Worm (Caenorhabditis elegans): ENCODE results near the gene ZC21.6.

DNA sequence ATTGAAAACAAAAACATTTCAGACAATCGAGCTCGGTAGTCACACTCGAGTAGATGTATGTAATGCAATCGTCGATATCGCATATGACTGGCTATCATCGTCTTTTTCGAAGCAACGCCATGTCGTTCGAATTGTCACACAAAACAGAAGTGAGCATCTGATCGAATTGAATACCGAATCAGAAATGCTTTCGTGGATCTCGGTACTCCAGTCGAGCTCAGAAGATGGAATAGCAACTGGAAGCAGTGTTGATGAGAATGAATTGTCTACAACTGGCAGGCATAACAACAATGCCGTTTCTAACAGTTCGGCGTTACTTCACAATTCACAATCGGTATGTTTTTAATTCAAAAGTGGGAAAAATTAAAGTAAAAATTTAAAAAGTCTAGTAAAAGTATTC lies 36.2 kb downstream of the ZC21.6 start:
- no peak for TF ChIP-seq C17E4.6 (GFP tag; IDR thresholded peaks at IDR 0.05)
- TF ChIP-seq mcd-1 (GFP tag; IDR thresholded peaks at IDR 0.05): no peak
- TF ChIP-seq repo-1 (tag; optimal IDR thresholded peaks at IDR 0.05): no peak
- TF ChIP-seq dpff-1 (tag; optimal IDR thresholded peaks at IDR 0.05): no peak
- no peak for TF ChIP-seq dpl-1 (GFP tag; optimal IDR thresholded peaks at IDR 0.05)
- no peak for TF ChIP-seq ama-1 (optimal IDR thresholded peaks at IDR 0.05)
- TF ChIP-seq ama-1 (GFP tag; optimal IDR thresholded peaks at IDR 0.05): no peak
- no peak for TF ChIP-seq nfya-1 (tag; optimal IDR thresholded peaks at IDR 0.05; ENCODE audit: borderline replicate concordance, insufficient read depth)
- TF ChIP-seq somi-1 (GFP tag; optimal IDR thresholded peaks at IDR 0.05): no peak
- no peak for TF ChIP-seq sptf-2 (GFP tag; optimal IDR thresholded peaks at IDR 0.05)
- no peak for TF ChIP-seq unc-62 (GFP tag; optimal IDR thresholded peaks at IDR 0.05)
- no peak for TF ChIP-seq unc-130 (GFP tag; optimal IDR thresholded peaks at IDR 0.05)
- TF ChIP-seq ztf-6 (GFP tag; IDR thresholded peaks at IDR 0.05): no peak

Data from whole organism, young adult.